Fruit fly (Drosophila melanogaster): ENCODE data around the gene Mt2.

dm6 chr2L:12085010-12085409, 11.3 kb upstream of the Mt2 start:
- TF ChIP-seq cnc (optimal IDR thresholded peaks at IDR 0.05) = no peak
- no peak for TF ChIP-seq cic (GFP tag; optimal IDR thresholded peaks at IDR 0.05)
- no peak for TF ChIP-seq pad (GFP tag; optimal IDR thresholded peaks at IDR 0.05)
- TF ChIP-seq Clk (GFP tag; optimal IDR thresholded peaks at IDR 0.05) = no peak
- no peak for TF ChIP-seq CG33017 (tag; optimal IDR thresholded peaks at IDR 0.05)
- no peak for TF ChIP-seq kay (GFP tag; ENCODE audit: borderline replicate concordance)
- TF ChIP-seq Hr96 (GFP tag; optimal IDR thresholded peaks at IDR 0.05) = no peak
- no peak for TF ChIP-seq CG1620 (GFP tag; optimal IDR thresholded peaks at IDR 0.05)
- no peak for TF ChIP-seq Crg-1 (GFP tag; optimal IDR thresholded peaks at IDR 0.05)
- TF ChIP-seq CG12768 (GFP tag; optimal IDR thresholded peaks at IDR 0.05) = no peak
- no peak for TF ChIP-seq ovo (GFP tag; optimal IDR thresholded peaks at IDR 0.05)

All from whole organism, adult.